Fruit fly (Drosophila melanogaster) Kc167 (cell line): ENCODE data around the gene Brf.

Experiments used
- psq ChIP-seq: fragments of >200 bp; optimal IDR thresholded peaks from 2 replicates; lab custom pipeline; 2017; ENCODE audit warnings: missing external identifiers
- ttk ChIP-seq: sonication (Bioruptor generic); optimal IDR thresholded peaks from 2 replicates; lab custom pipeline; 2017; ENCODE audit warnings: missing external identifiers

- no peak for TF ChIP-seq psq (lab: Kevin White, UChicago)
- TF ChIP-seq ttk (lab: Kevin White, UChicago): no peak
Measured at dm6 chr3R:17412458-17413127, 21.5 kb upstream of the Brf start, which contains the start of gene CG42821.
